Worm (Caenorhabditis elegans): ENCODE measurements around the gene rnst-2.

rnst-2 gene

DNA sequence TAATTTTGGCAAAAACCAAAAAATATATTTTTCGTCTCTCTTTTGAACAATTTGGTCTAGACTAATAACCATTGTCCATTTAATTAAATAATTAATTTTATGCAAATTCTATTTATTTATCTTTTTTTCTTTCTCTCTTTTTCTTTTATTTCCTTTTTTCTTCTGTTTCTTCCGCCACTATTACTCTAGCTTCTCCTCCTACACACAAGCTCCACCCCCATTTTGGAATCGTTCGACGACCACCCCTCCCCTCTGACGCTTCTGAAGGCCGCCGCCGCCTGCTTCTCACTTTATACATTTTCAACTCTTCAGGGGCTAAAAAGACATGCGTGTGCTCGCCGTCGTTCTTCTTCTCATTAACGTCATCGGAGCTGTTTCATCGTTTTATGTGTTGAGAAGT is 13.6 kb downstream of the rnst-2 start, which contains the start of gene K10C9.1:
Gene K10C9.1 (plus strand): TSS at position 301 of the 400 bp plus-strand sequence.
- no peak for TF ChIP-seq hlh-26 (GFP tag; conservative IDR thresholded peaks at IDR 0.05)
- no peak for TF ChIP-seq C06A6.2 (GFP tag; conservative IDR thresholded peaks at IDR 0.05)
- TF ChIP-seq aptf-3 (GFP tag; IDR thresholded peaks at IDR 0.05), result no peak

- TF ChIP-seq hlh-26 (GFP tag; conservative IDR thresholded peaks at IDR 0.05) (no peak), die-1 (tag; optimal IDR thresholded peaks at IDR 0.05) (no peak), tbp1 (GFP tag; optimal IDR thresholded peaks at IDR 0.05) (no peak), rcor-1 (GFP tag; IDR thresholded peaks at IDR 0.05) (no peak), gei-17 (GFP tag; optimal IDR thresholded peaks at IDR 0.05) (no peak), mel-28 (tag; optimal IDR thresholded peaks at IDR 0.05; ENCODE audit: borderline replicate concordance) (no peak), F55B11.4 (tag; optimal IDR thresholded peaks at IDR 0.05; ENCODE audit: borderline replicate concordance, insufficient read depth) (no peak)
These were observed 22.6 kb downstream of the rnst-2 start, which contains the start of gene Y50D4B.6 for ce11 chrV:1084016-1084415. Gene Y50D4B.6, plus strand, starts transcription at chrV:1084316.

- no peak for TF ChIP-seq madf-3 (GFP tag; IDR thresholded peaks at IDR 0.05)
- no peak for TF ChIP-seq nhr-90 (tag; optimal IDR thresholded peaks at IDR 0.05)
- no peak for TF ChIP-seq ZK185.1 (tag; optimal IDR thresholded peaks at IDR 0.05; ENCODE audit: poor library complexity, severe bottlenecking)
- TF ChIP-seq ceh-79 (tag; optimal IDR thresholded peaks at IDR 0.05), result no peak
- TF ChIP-seq him-1 (tag; optimal IDR thresholded peaks at IDR 0.05), result no peak
- TF ChIP-seq ceh-100 (GFP tag; IDR thresholded peaks at IDR 0.05), result no peak
- TF ChIP-seq nhr-120 (GFP tag; IDR thresholded peaks at IDR 0.05), result no peak
- no peak for TF ChIP-seq cebp-2 (GFP tag; IDR thresholded peaks at IDR 0.05)
- no peak for TF ChIP-seq lsy-27 (tag; optimal IDR thresholded peaks at IDR 0.05; ENCODE audit: borderline replicate concordance, insufficient read depth)
- TF ChIP-seq Y95B8A.8 (GFP tag; IDR thresholded peaks at IDR 0.05), result no peak
- no peak for TF ChIP-seq nfya-1 (tag; optimal IDR thresholded peaks at IDR 0.05; ENCODE audit: borderline replicate concordance, insufficient read depth)
These were observed 26.6 kb downstream of the rnst-2 start, which contains the start of gene clec-203 for ce11 chrV:1087983-1088382. Gene clec-203, plus strand, starts transcription at chrV:1088283.

DNA sequence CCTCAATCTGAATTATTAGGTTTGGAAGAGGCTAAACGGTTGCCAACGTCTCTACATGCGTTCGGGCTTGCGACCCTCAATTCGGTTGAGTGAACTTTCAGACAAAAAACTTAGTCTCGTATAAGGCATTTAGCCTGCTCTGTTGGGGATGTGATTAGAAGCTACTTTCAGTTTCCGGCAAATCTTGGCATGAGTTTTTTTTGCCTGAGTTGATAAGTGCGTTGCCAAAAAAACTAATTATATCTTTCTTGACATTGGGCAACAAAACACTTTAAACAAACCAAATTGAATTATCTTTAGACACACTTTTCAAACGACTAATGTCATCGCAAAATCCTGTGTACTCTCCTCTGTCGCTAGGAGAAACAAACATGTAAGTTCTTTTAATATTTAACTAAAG is 31.0 kb downstream of the rnst-2 start, which contains the start of gene Y50D4B.4:
Gene Y50D4B.4 (plus strand): TSS at position 301 of the 400 bp plus-strand sequence.
- TF ChIP-seq attf-3 (GFP tag; conservative IDR thresholded peaks at IDR 0.05) (no peak), ztf-25 (GFP tag; IDR thresholded peaks at IDR 0.05) (no peak), pha-4 (tag; optimal IDR thresholded peaks at IDR 0.05) (no peak), F57C9.4 (tag; optimal IDR thresholded peaks at IDR 0.05) (no peak), nhr-179 (tag; optimal IDR thresholded peaks at IDR 0.05) (no peak), fkh-3 (tag; optimal IDR thresholded peaks at IDR 0.05) (no peak), lin-54 (GFP tag; optimal IDR thresholded peaks at IDR 0.05) (no peak), B0336.3 (GFP tag; IDR thresholded peaks at IDR 0.05) (no peak), F49E8.2 (tag; optimal IDR thresholded peaks at IDR 0.05; ENCODE audit: insufficient read depth) (no peak), tbp1 (GFP tag; optimal IDR thresholded peaks at IDR 0.05) (no peak), mes-4 (tag; optimal IDR thresholded peaks at IDR 0.05) (no peak), let-526 (GFP tag; IDR thresholded peaks at IDR 0.05) (no peak), akir-1 (GFP tag; optimal IDR thresholded peaks at IDR 0.05) (no peak), ceh-100 (GFP tag; IDR thresholded peaks at IDR 0.05) (no peak), Y79H2A.3 (GFP tag; conservative IDR thresholded peaks at IDR 0.05) (no peak), unc-130 (GFP tag; optimal IDR thresholded peaks at IDR 0.05) (no peak), B0261.1 (tag; optimal IDR thresholded peaks at IDR 0.05) (no peak), sea-2 (GFP tag; IDR thresholded peaks at IDR 0.05) (no peak), dpl-1 (GFP tag; optimal IDR thresholded peaks at IDR 0.05) (no peak), snpc-4 (GFP tag; optimal IDR thresholded peaks at IDR 0.05) (no peak), snpc-4 (tag; optimal IDR thresholded peaks at IDR 0.05) (no peak)

All from whole organism, young adult.